Fruit fly (Drosophila melanogaster): ENCODE results near the gene CG46025.

- TF ChIP-seq CG34367 (tag; optimal IDR thresholded peaks at IDR 0.05) (no peak), CG9948 (tag; optimal IDR thresholded peaks at IDR 0.05) (no peak), CG4496 (GFP tag; IDR thresholded peaks at IDR 0.05) (no peak), CG14655 (GFP tag; optimal IDR thresholded peaks at IDR 0.05) (no peak), Pif1A (GFP tag; optimal IDR thresholded peaks at IDR 0.05) (no peak), CG10348 (GFP tag; IDR thresholded peaks at IDR 0.05) (no peak), Ets98B (GFP tag; IDR thresholded peaks at IDR 0.05) (no peak), CG15710 (tag; optimal IDR thresholded peaks at IDR 0.05) (no peak), EcR (GFP tag; optimal IDR thresholded peaks at IDR 0.05) (no peak), rn (GFP tag; IDR thresholded peaks at IDR 0.05) (no peak), D1 (tag; optimal IDR thresholded peaks at IDR 0.05) (no peak), CG17806 (tag; optimal IDR thresholded peaks at IDR 0.05) (no peak), Snoo (tag; optimal IDR thresholded peaks at IDR 0.05) (no peak), gl (tag; optimal IDR thresholded peaks at IDR 0.05) (no peak)
Measured at dm6 chr2L:7741437-7741836, 12.5 kb upstream of the CG46025 start, which contains the start of gene Acp1.

Measured in whole organism, pupa.